Worm (Caenorhabditis elegans) whole organism, L1 larva: ENCODE measurements around the gene C05B5.16.

Source experiments
- C04F5.9 ChIP-seq: sonication (generic microtip); optimal IDR thresholded peaks from 2 replicates; lab custom pipeline; 2016; ENCODE audit warnings: missing genetic modification characterization, missing compliant biosample characterization
- aha-1 ChIP-seq: fragments of 150-350 bp; optimal IDR thresholded peaks from 2 replicates; lab custom pipeline; 2014; ENCODE audit warnings: missing biosample characterization, missing genetic modification characterization
- alr-1 ChIP-seq: fragments of 200-800 bp; sonication (Bioruptor generic); optimal IDR thresholded peaks from 2 replicates; lab custom pipeline; 2018; ENCODE audit warnings: borderline replicate concordance, mild to moderate bottlenecking, missing genetic modification characterization, missing compliant biosample characterization
- blmp-1 ChIP-seq: fragments of 150-350 bp; optimal IDR thresholded peaks from 2 replicates; lab custom pipeline; 2014; ENCODE audit warnings: missing biosample characterization, missing genetic modification characterization
- ceh-8 ChIP-seq: fragments of 200-800 bp; sonication (Bioruptor generic); optimal IDR thresholded peaks from 2 replicates; lab custom pipeline; 2018; ENCODE audit warnings: mild to moderate bottlenecking, missing genetic modification characterization, moderate library complexity, missing compliant biosample characterization
- efl-3 ChIP-seq: fragments of 200-800 bp; sonication (Bioruptor generic); optimal IDR thresholded peaks from 2 replicates; lab custom pipeline; 2018; ENCODE audit warnings: mild to moderate bottlenecking, missing genetic modification characterization, missing compliant biosample characterization
- egl-27 ChIP-seq, 2 experiments: fragments of 150-350 bp in 1 of 2; sonication (generic microtip); optimal IDR thresholded peaks; 3 replicates each; lab custom pipeline; 2017 to 2018; ENCODE audit warnings: missing biosample characterization in 2 of 2, missing genetic modification characterization in 2 of 2, missing genetic modification reagents in 2 of 2
- nhr-12 ChIP-seq: sonication (generic microtip); optimal IDR thresholded peaks from 2 replicates; lab custom pipeline; 2017; ENCODE audit warnings: missing biosample characterization, missing genetic modification characterization
- skn-1 ChIP-seq: fragments of 150-350 bp; optimal IDR thresholded peaks from 2 replicates; lab custom pipeline; 2014; ENCODE audit warnings: missing biosample characterization, missing genetic modification characterization
- snpc-4 ChIP-seq: fragments of 150-350 bp; optimal IDR thresholded peaks from 2 replicates; lab custom pipeline; 2014; ENCODE audit warnings: missing biosample characterization, missing genetic modification characterization
- unc-130 ChIP-seq: fragments of 150-350 bp; optimal IDR thresholded peaks from 2 replicates; lab custom pipeline; 2017; ENCODE audit warnings: missing biosample characterization, missing genetic modification characterization, inconsistent platforms
- vab-15 ChIP-seq: sonication (generic microtip); optimal IDR thresholded peaks from 2 replicates; lab custom pipeline; 2017; ENCODE audit warnings: missing genotype, mild to moderate bottlenecking, missing genetic modification characterization, missing compliant biosample characterization

ce11 chrIII:9972192-9972811 lies 39.9 kb upstream of the C05B5.16 start:
- TF ChIP-seq skn-1 (tag; lab: Kevin White, UChicago) (no peak), aha-1 (tag; lab: Kevin White, UChicago) (no peak), unc-130 (tag; lab: Kevin White, UChicago) (no peak), efl-3 (no peak), C04F5.9 (no peak), blmp-1 (tag; lab: Kevin White, UChicago) (no peak), ceh-8 (GFP tag; lab: Kevin White, UChicago) (no peak), snpc-4 (no peak), vab-15 (no peak), egl-27 (tag; optimal IDR thresholded peaks at IDR 0.05; lab: Kevin White, UChicago) (no peak), nhr-12 (tag; lab: Kevin White, UChicago) (no peak), alr-1 (tag; lab: Kevin White, UChicago) (no peak)
